Fruit fly (Drosophila melanogaster) whole organism, embryonic: ENCODE results near the gene rut.

Source experiments
- Ada2b ChIP-seq: fragments of 200-800 bp; sonication (Bioruptor generic); IDR thresholded peaks from 2 replicates; pipeline ENCODE4 v1.3.6; 2022; ENCODE audit warnings: missing biosample characterization, missing genetic modification characterization
- Bteb2 ChIP-seq: fragments of 200-800 bp; sonication (Bioruptor generic); optimal IDR thresholded peaks from 2 replicates; lab custom pipeline; 2016; ENCODE audit warnings: missing biosample characterization, missing genetic modification characterization
- CG11504 ChIP-seq: fragments of 200-800 bp; sonication (Bioruptor generic); optimal IDR thresholded peaks from 3 replicates; lab custom pipeline; 2019; ENCODE audit warnings: missing biosample characterization, mild to moderate bottlenecking, missing genetic modification characterization, moderate library complexity
- CG12236 ChIP-seq: fragments of 200-800 bp; sonication (Bioruptor generic); optimal IDR thresholded peaks from 2 replicates; lab custom pipeline; 2016; ENCODE audit warnings: missing biosample characterization, missing genetic modification characterization
- CG12391 ChIP-seq: fragments of 200-800 bp; sonication (Bioruptor generic); optimal IDR thresholded peaks from 3 replicates; lab custom pipeline; 2018; ENCODE audit warnings: missing biosample characterization, mild to moderate bottlenecking, missing genetic modification characterization, moderate library complexity
- CG13123 ChIP-seq: fragments of 200-800 bp; sonication (Bioruptor generic); optimal IDR thresholded peaks from 2 replicates; lab custom pipeline; 2016; ENCODE audit warnings: missing biosample characterization, missing genetic modification characterization
- CG14441 ChIP-seq: fragments of 200-800 bp; sonication (Bioruptor generic); IDR thresholded peaks from 2 replicates; pipeline ENCODE4 v1.3.6; 2022; ENCODE audit warnings: missing biosample characterization, missing genetic modification characterization
- CG14667 ChIP-seq: fragments of 200-800 bp; sonication (Bioruptor generic); IDR thresholded peaks from 2 replicates; pipeline ENCODE4 v1.3.6; 2022; ENCODE audit warnings: missing biosample characterization, missing genetic modification characterization
- CG15479 ChIP-seq: fragments of 200-800 bp; sonication (Bioruptor generic); optimal IDR thresholded peaks from 3 replicates; lab custom pipeline; 2019; ENCODE audit warnings: missing biosample characterization, mild to moderate bottlenecking, missing genetic modification characterization, moderate library complexity
- CG17186 ChIP-seq: fragments of 200-800 bp; sonication (Bioruptor generic); optimal IDR thresholded peaks from 3 replicates; lab custom pipeline; 2017; ENCODE audit warnings: missing biosample characterization, missing genetic modification reagents, missing genetic modification characterization
- CG17385 ChIP-seq: fragments of 200-800 bp; sonication (Bioruptor generic); optimal IDR thresholded peaks from 3 replicates; lab custom pipeline; 2018; ENCODE audit warnings: missing biosample characterization, mild to moderate bottlenecking, missing genetic modification characterization
- CG18011 ChIP-seq: fragments of 200-800 bp; sonication (Bioruptor generic); optimal IDR thresholded peaks from 2 replicates; lab custom pipeline; 2017; ENCODE audit warnings: missing biosample characterization, missing genetic modification characterization, mild to moderate bottlenecking, moderate library complexity, missing genotype
- CG2116 ChIP-seq: fragments of 200-800 bp; sonication (Bioruptor generic); optimal IDR thresholded peaks from 3 replicates; lab custom pipeline; 2018; ENCODE audit warnings: missing biosample characterization, mild to moderate bottlenecking, missing genetic modification characterization
- CG2129 ChIP-seq: fragments of 200-800 bp; sonication (Bioruptor generic); IDR thresholded peaks from 2 replicates; pipeline ENCODE4 v1.3.6; 2022; ENCODE audit warnings: missing biosample characterization, missing genetic modification characterization; ENCODE audit not compliant: partially characterized antibody
- CG33213 ChIP-seq: fragments of 200-800 bp; sonication (Bioruptor generic); optimal IDR thresholded peaks from 3 replicates; lab custom pipeline; 2016; ENCODE audit warnings: missing biosample characterization, missing genetic modification characterization
- CG34422 ChIP-seq: fragments of 200-800 bp; sonication (Bioruptor generic); IDR thresholded peaks from 3 replicates; pipeline ENCODE4 v1.3.6; 2022; ENCODE audit warnings: missing biosample characterization, missing genetic modification characterization
- CG4424 ChIP-seq: fragments of 200-800 bp; sonication (Bioruptor generic); optimal IDR thresholded peaks from 3 replicates; lab custom pipeline; 2016; ENCODE audit warnings: missing biosample characterization, missing genetic modification characterization
- CG6175 ChIP-seq: fragments of 200-800 bp; sonication (Bioruptor generic); IDR thresholded peaks from 3 replicates; pipeline ENCODE4 v1.3.6; 2022; ENCODE audit warnings: missing biosample characterization, missing genetic modification characterization
- CG6813 ChIP-seq: fragments of 200-800 bp; sonication (Bioruptor generic); optimal IDR thresholded peaks from 2 replicates; lab custom pipeline; 2017; ENCODE audit warnings: missing biosample characterization, missing genetic modification characterization, mild to moderate bottlenecking, moderate library complexity, missing genetic modification reagents
- CG7839 ChIP-seq: fragments of 200-800 bp; sonication (Bioruptor generic); optimal IDR thresholded peaks from 3 replicates; lab custom pipeline; 2018; ENCODE audit warnings: missing biosample characterization, mild to moderate bottlenecking, missing genetic modification characterization, moderate library complexity
- CG9932 ChIP-seq: fragments of 200-800 bp; sonication (Bioruptor generic); IDR thresholded peaks from 2 replicates; pipeline ENCODE4 v1.3.6; 2022; ENCODE audit warnings: missing biosample characterization, missing genetic modification characterization
- Camta ChIP-seq: fragments of 200-800 bp; sonication (Bioruptor generic); optimal IDR thresholded peaks from 2 replicates; lab custom pipeline; 2016; ENCODE audit warnings: missing biosample characterization, missing genetic modification characterization
- Deaf1 ChIP-seq: fragments of 200-800 bp; optimal IDR thresholded peaks from 3 replicates; lab custom pipeline; 2019; ENCODE audit warnings: missing biosample characterization, mild to moderate bottlenecking, missing genetic modification characterization, moderate library complexity
- Dfd ChIP-seq, 2 experiments: fragments of >200 bp; optimal IDR thresholded peaks; 2 replicates each; lab custom pipeline; 2017; ENCODE audit warnings: missing biosample characterization in 2 of 2, missing genetic modification characterization in 2 of 2
- Dll ChIP-seq: fragments of 200-800 bp; sonication (Bioruptor generic); IDR thresholded peaks from 4 replicates; pipeline ENCODE4 v1.3.6; 2022; ENCODE audit warnings: missing biosample characterization, missing genetic modification characterization; ENCODE audit not compliant: partially characterized antibody
- Dp ChIP-seq: fragments of 200-800 bp; sonication (Bioruptor generic); optimal IDR thresholded peaks from 2 replicates; lab custom pipeline; 2018; ENCODE audit warnings: missing biosample characterization, mild to moderate bottlenecking, missing genetic modification characterization, moderate library complexity
- Dref ChIP-seq: fragments of 200-800 bp; sonication (Bioruptor generic); IDR thresholded peaks from 2 replicates; pipeline ENCODE4 v1.3.6; 2022; ENCODE audit warnings: missing biosample characterization, missing genetic modification characterization
- Lim3 ChIP-seq: fragments of 200-800 bp; sonication (Bioruptor generic); IDR thresholded peaks from 2 replicates; pipeline ENCODE4 v1.3.6; 2022; ENCODE audit warnings: missing biosample characterization, missing genetic modification characterization
- Pdp1 ChIP-seq, 2 experiments: fragments of 200-800 bp; sonication (Bioruptor generic); optimal IDR thresholded peaks; 3 replicates each; lab custom pipeline; 2016; ENCODE audit warnings: missing biosample characterization in 2 of 2, missing genetic modification characterization in 2 of 2, mild to moderate bottlenecking in 1 of 2, moderate library complexity in 1 of 2
- Ravus ChIP-seq: fragments of 200-800 bp; sonication (Bioruptor generic); IDR thresholded peaks from 2 replicates; pipeline ENCODE4 v1.3.6; 2022; ENCODE audit warnings: missing biosample characterization, missing genetic modification characterization
- Sin3A ChIP-seq: fragments of >200 bp; optimal IDR thresholded peaks from 2 replicates; lab custom pipeline; 2018
- YL-1 ChIP-seq: fragments of 200-800 bp; sonication (Bioruptor generic); optimal IDR thresholded peaks from 3 replicates; lab custom pipeline; 2017; ENCODE audit warnings: missing biosample characterization, mild to moderate bottlenecking, missing genetic modification characterization
- bcd ChIP-seq: fragments of 200-800 bp; sonication (Bioruptor generic); optimal IDR thresholded peaks from 2 replicates; lab custom pipeline; 2017; ENCODE audit warnings: missing biosample characterization, mild to moderate bottlenecking, missing genetic modification characterization
- bowl ChIP-seq: fragments of 200-800 bp; sonication (Bioruptor generic); IDR thresholded peaks from 2 replicates; pipeline ENCODE4 v1.3.6; 2022; ENCODE audit warnings: missing biosample characterization, missing genetic modification characterization
- croc ChIP-seq: fragments of 200-800 bp; sonication (Bioruptor generic); conservative IDR thresholded peaks from 3 replicates; pipeline ENCODE4 v1.3.6; 2022; ENCODE audit warnings: missing biosample characterization, missing genetic modification characterization
- da ChIP-seq: fragments of 200-800 bp; sonication (Bioruptor generic); optimal IDR thresholded peaks from 2 replicates; lab custom pipeline; 2016; ENCODE audit warnings: missing biosample characterization, missing genetic modification characterization
- dati ChIP-seq: fragments of 200-800 bp; sonication (Bioruptor generic); IDR thresholded peaks from 2 replicates; pipeline ENCODE4 v1.3.6; 2022; ENCODE audit warnings: missing biosample characterization, missing genetic modification characterization
- disco-r ChIP-seq: fragments of 200-800 bp; sonication (Bioruptor generic); optimal IDR thresholded peaks from 2 replicates; lab custom pipeline; 2016; ENCODE audit warnings: missing biosample characterization, missing genetic modification characterization
- ewg ChIP-seq: fragments of 200-800 bp; sonication (Bioruptor generic); optimal IDR thresholded peaks from 3 replicates; lab custom pipeline; 2017; ENCODE audit warnings: mild to moderate bottlenecking, missing biosample characterization, missing genetic modification reagents, missing genetic modification characterization
- eyg ChIP-seq: fragments of 200-800 bp; sonication (Bioruptor generic); optimal IDR thresholded peaks from 3 replicates; lab custom pipeline; 2016; ENCODE audit warnings: missing biosample characterization, missing genetic modification characterization
- fu2 ChIP-seq: fragments of 200-800 bp; sonication (Bioruptor generic); optimal IDR thresholded peaks from 2 replicates; lab custom pipeline; 2016; ENCODE audit warnings: missing biosample characterization, missing genetic modification characterization
- gsb ChIP-seq: fragments of 200-800 bp; sonication (Bioruptor generic); IDR thresholded peaks from 2 replicates; pipeline ENCODE4 v1.3.6; 2022; ENCODE audit warnings: missing biosample characterization, missing genetic modification characterization
- ham ChIP-seq: fragments of 200-800 bp; sonication (Bioruptor generic); IDR thresholded peaks from 2 replicates; pipeline ENCODE4 v1.3.6; 2022; ENCODE audit warnings: missing biosample characterization, missing genetic modification characterization
- hbn ChIP-seq: fragments of 200-800 bp; sonication (Bioruptor generic); IDR thresholded peaks from 2 replicates; pipeline ENCODE4 v1.3.6; 2022; ENCODE audit warnings: missing biosample characterization, missing genetic modification characterization; ENCODE audit not compliant: partially characterized antibody
- luna ChIP-seq: fragments of 200-800 bp; sonication (Bioruptor generic); optimal IDR thresholded peaks from 2 replicates; lab custom pipeline; 2016; ENCODE audit warnings: missing biosample characterization, missing genetic modification characterization
- nau ChIP-seq: fragments of 200-800 bp; sonication (Bioruptor generic); optimal IDR thresholded peaks from 3 replicates; lab custom pipeline; 2017; ENCODE audit warnings: missing biosample characterization, mild to moderate bottlenecking, missing genetic modification characterization, missing genetic modification reagents
- org-1 ChIP-seq: fragments of 200-800 bp; sonication (Bioruptor generic); optimal IDR thresholded peaks from 2 replicates; lab custom pipeline; 2017; ENCODE audit warnings: missing biosample characterization, missing genetic modification characterization
- pum ChIP-seq: fragments of 200-800 bp; sonication (Bioruptor generic); optimal IDR thresholded peaks from 2 replicates; lab custom pipeline; 2016; ENCODE audit warnings: missing biosample characterization, missing genetic modification characterization
- rib ChIP-seq: fragments of 200-800 bp; sonication (Bioruptor generic); IDR thresholded peaks from 2 replicates; pipeline ENCODE4 v1.3.6; 2022; ENCODE audit warnings: missing biosample characterization, missing genetic modification characterization
- slp2 ChIP-seq: fragments of 200-800 bp; sonication (Bioruptor generic); optimal IDR thresholded peaks from 2 replicates; lab custom pipeline; 2016; ENCODE audit warnings: missing biosample characterization, missing genetic modification characterization
- wor ChIP-seq: fragments of 200-800 bp; sonication (Bioruptor generic); IDR thresholded peaks from 2 replicates; pipeline ENCODE4 v1.3.6; 2022; ENCODE audit warnings: missing biosample characterization, missing genetic modification characterization
- yki ChIP-seq: fragments of >200 bp; optimal IDR thresholded peaks from 3 replicates; lab custom pipeline; 2018

Gene rut

DNA sequence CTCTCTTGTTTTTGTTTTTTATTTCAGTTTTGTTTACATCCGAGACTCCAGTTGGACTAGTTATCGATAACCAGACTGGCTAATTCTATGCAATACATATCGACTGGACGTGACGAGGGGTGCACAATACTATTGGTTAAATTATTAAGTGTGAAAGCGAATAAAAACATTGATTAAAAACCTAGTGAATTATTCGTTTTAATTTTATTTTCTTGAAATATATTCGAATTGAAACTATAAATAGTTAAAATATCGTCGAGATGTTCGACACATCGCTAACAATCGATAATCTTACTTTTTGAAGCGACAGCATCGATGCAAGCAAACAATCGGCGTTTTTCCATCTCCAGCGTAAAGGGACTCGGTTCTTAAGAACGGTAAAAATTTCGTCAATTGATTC is 13.2 kb upstream of the rut start, which contains the start of the genes CG32590 and Flo2 (continued):
- TF ChIP-seq da (GFP tag; lab: Kevin White, UChicago), result peak; percentile 32
- peak; percentile 77 for TF ChIP-seq CG14441 (GFP tag; lab: Robert Waterston, UW)
- peak; percentile 64 for TF ChIP-seq CG18011 (GFP tag; lab: Kevin White, UChicago)
- TF ChIP-seq Sin3A (lab: Kevin White, UChicago), result peak; percentile 81
- peak; percentile 93 for TF ChIP-seq CG9932 (GFP tag; lab: Robert Waterston, UW)
- TF ChIP-seq bowl (GFP tag; lab: Robert Waterston, UW), result no peak
- TF ChIP-seq pum (GFP tag; lab: Kevin White, UChicago), result peak; percentile 74
- peak; percentile 68; the same call in 2 of the 3 replicates for TF ChIP-seq CG6175
- no peak for TF ChIP-seq eyg (GFP tag; lab: Kevin White, UChicago)
- TF ChIP-seq dati, result no peak
- TF ChIP-seq Camta, result peak; percentile 70
- peak; percentile 52 for TF ChIP-seq slp2
- TF ChIP-seq Dref (GFP tag; lab: Robert Waterston, UW), result peak; percentile 85
- peak; percentile 12 for TF ChIP-seq CG17186 (GFP tag; lab: Kevin White, UChicago)
- TF ChIP-seq Bteb2, result peak; percentile 53
- TF ChIP-seq CG14667 (GFP tag; lab: Robert Waterston, UW), result peak; percentile 72
- no peak for TF ChIP-seq yki (lab: Kevin White, UChicago)
- no peak for TF ChIP-seq Dfd (GFP tag; optimal IDR thresholded peaks at IDR 0.05; lab: Kevin White, UChicago)
- peak; percentile 34 for TF ChIP-seq bcd
- no peak; the same call in 1 of the 3 replicates for TF ChIP-seq croc (GFP tag; lab: Robert Waterston, UW)
- no peak for TF ChIP-seq org-1 (GFP tag; lab: Kevin White, UChicago)
- TF ChIP-seq CG34422 (GFP tag; lab: Robert Waterston, UW), result peak; percentile 88
- TF ChIP-seq luna (GFP tag; lab: Kevin White, UChicago), result no peak
- TF ChIP-seq Dp (GFP tag; lab: Kevin White, UChicago), result peak; percentile 28
- TF ChIP-seq rib (GFP tag; lab: Robert Waterston, UW), result peak; percentile 76
- peak; percentile 21 for TF ChIP-seq Ravus (GFP tag; lab: Robert Waterston, UW)
- no peak for TF ChIP-seq CG15479
- peak; percentile 57 for TF ChIP-seq fu2 (GFP tag; lab: Kevin White, UChicago)
- TF ChIP-seq nau (GFP tag; lab: Kevin White, UChicago), result no peak
- peak; percentile 98 for TF ChIP-seq Dll (GFP tag; lab: Robert Waterston, UW)
- peak; percentile 61 for TF ChIP-seq CG7839
- peak; percentile 52 for TF ChIP-seq Deaf1 (tag; lab: Kevin White, UChicago)
- peak; percentile 61 for TF ChIP-seq wor (GFP tag; lab: Robert Waterston, UW)
- no peak for TF ChIP-seq ham (GFP tag; lab: Robert Waterston, UW)
- no peak for TF ChIP-seq CG6813 (GFP tag; lab: Kevin White, UChicago)
- peak; percentile 91 for TF ChIP-seq CG2116
- peak; percentile 92 for TF ChIP-seq CG2129 (GFP tag; lab: Robert Waterston, UW)
- TF ChIP-seq ewg (GFP tag; lab: Kevin White, UChicago), result peak; percentile 28
- TF ChIP-seq gsb, result 0 out of 2 replicates have a peak, but pooled peaks have one; percentile 25
- TF ChIP-seq CG33213 (GFP tag; lab: Kevin White, UChicago), result peak; percentile 45
- TF ChIP-seq CG13123 (GFP tag; lab: Kevin White, UChicago), result peak; percentile 31
- TF ChIP-seq disco-r (GFP tag; lab: Kevin White, UChicago), result peak; percentile 19
- peak; percentile 77 for TF ChIP-seq Pdp1 (GFP tag; optimal IDR thresholded peaks at IDR 0.05; lab: Kevin White, UChicago)
- peak; percentile 10 for TF ChIP-seq CG12236 (GFP tag; lab: Kevin White, UChicago)
- peak; percentile 74 for TF ChIP-seq CG4424 (GFP tag; lab: Kevin White, UChicago)
- TF ChIP-seq CG17385 (GFP tag; lab: Kevin White, UChicago), result peak; percentile 58
- TF ChIP-seq YL-1 (GFP tag; lab: Kevin White, UChicago), result no peak
- TF ChIP-seq hbn (GFP tag; lab: Robert Waterston, UW), result peak; percentile 97
- TF ChIP-seq Lim3, result peak; percentile 18; the same call in 1 of the 2 replicates
- TF ChIP-seq CG11504 (tag; lab: Kevin White, UChicago), result peak; percentile 53
- TF ChIP-seq Ada2b, result peak; percentile 78
- TF ChIP-seq CG12391 (tag; lab: Kevin White, UChicago), result peak; percentile 89
